Worm (Caenorhabditis elegans): ENCODE data around the gene H20E11.3.

DNA sequence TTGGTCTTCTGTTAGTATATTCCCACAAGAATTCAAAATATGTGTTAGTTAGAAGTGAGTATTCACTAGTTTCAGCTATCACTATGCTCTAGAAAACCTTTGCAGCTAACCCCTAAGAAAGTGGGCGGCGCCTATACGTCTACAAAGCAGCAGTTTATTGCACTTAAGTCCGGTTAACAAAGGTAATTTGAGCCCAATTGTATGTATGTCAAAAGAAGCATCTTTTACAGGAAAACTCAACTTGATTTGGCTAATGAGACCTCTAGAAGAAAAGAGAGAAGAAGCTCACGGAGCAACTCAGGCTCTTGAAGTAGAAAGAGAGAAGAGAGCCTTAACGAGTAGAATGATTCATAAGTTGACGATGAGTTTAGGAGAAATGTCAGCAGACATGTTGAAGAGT is 28.1 kb downstream of the H20E11.3 start:
- no peak for TF ChIP-seq nhr-11 (tag; optimal IDR thresholded peaks at IDR 0.05)
- TF ChIP-seq lin-39 (tag; optimal IDR thresholded peaks at IDR 0.05), result no peak
- no peak for TF ChIP-seq daf-12 (tag; optimal IDR thresholded peaks at IDR 0.05)
- no peak for TF ChIP-seq nhr-43 (tag; optimal IDR thresholded peaks at IDR 0.05; ENCODE audit: poor library complexity, severe bottlenecking)
- no peak for TF ChIP-seq zag-1 (tag; optimal IDR thresholded peaks at IDR 0.05)
- no peak for TF ChIP-seq pha-4 (tag; optimal IDR thresholded peaks at IDR 0.05)
